Worm (Caenorhabditis elegans) whole organism, L4/young adult: ENCODE measurements around the gene bath-7.

Experiments
- W03F9.2 ChIP-seq: fragments of 150-350 bp; optimal IDR thresholded peaks from 2 replicates; lab custom pipeline; 2014; ENCODE audit warnings: missing biosample characterization, missing genetic modification characterization
- him-1 ChIP-seq: sonication (generic microtip); optimal IDR thresholded peaks from 2 replicates; lab custom pipeline; 2016; ENCODE audit warnings: missing genotype, missing genetic modification reagents, missing genetic modification characterization, missing compliant biosample characterization

DNA sequence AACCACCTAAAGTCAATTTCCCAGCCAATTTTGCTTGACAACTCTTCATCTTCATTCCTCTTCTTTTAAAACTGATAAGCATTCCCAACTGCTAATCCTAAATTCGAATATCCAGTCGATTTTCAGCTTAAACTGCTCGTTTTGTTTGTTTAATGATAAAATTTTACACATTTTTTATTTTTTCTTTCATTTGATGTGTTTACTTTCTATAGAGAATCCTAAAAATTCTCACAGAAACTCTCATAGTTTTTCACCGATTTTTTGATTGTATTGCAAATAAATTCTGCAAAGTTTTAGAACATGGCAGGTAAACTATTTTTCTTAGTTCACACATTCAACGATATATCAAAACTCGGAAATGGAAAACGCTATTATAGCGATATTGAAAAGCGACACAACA is 25.2 kb downstream of the bath-7 start, which contains the start of gene math-25:
- TF ChIP-seq W03F9.2 (no peak), him-1 (tag; lab: Kevin White, UChicago) (no peak)
